Worm (Caenorhabditis elegans): Measurements from ENCODE around the gene dap-3.

The dap-3 gene

DNA sequence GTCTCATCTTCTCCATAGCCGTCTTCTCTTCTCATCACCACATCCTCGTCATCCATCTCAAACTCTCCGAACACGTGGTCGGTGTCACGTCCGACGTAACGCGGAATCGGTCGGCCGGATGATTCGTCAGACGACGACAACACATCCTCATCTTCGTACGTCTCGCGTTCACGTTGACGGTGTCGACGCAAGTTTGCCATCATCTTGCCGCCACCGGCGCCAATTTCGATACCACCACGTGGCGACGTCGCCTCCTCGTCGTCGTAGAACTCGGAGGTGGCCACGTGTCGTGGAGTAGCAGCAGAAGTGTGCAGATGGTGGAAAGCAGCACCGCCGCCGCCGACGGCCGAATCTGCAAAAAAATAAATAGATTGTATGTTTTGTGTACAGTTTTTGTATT is 33.6 kb upstream of the dap-3 start (continued):
- no peak for TF ChIP-seq F23B12.7 (tag; optimal IDR thresholded peaks at IDR 0.05; ENCODE audit: insufficient read depth)
- TF ChIP-seq lin-35 (GFP tag; optimal IDR thresholded peaks at IDR 0.05) = no peak
- no peak for TF ChIP-seq sea-2 (GFP tag; IDR thresholded peaks at IDR 0.05)
- no peak for TF ChIP-seq rpc-1 (optimal IDR thresholded peaks at IDR 0.05)
- TF ChIP-seq rpc-1 (tag; optimal IDR thresholded peaks at IDR 0.05) = no peak
- TF ChIP-seq hlh-26 (GFP tag; conservative IDR thresholded peaks at IDR 0.05) = no peak
- TF ChIP-seq die-1 (tag; optimal IDR thresholded peaks at IDR 0.05) = no peak
- peak; percentile 35 for TF ChIP-seq ztf-3 (GFP tag; optimal IDR thresholded peaks at IDR 0.05)
- no peak for TF ChIP-seq F37B4.10 (GFP tag; IDR thresholded peaks at IDR 0.05)
- TF ChIP-seq attf-3 (GFP tag; conservative IDR thresholded peaks at IDR 0.05) = no peak
- TF ChIP-seq F52B5.7 (tag; optimal IDR thresholded peaks at IDR 0.05) = peak; percentile 85
- no peak for TF ChIP-seq nhr-80 (tag; optimal IDR thresholded peaks at IDR 0.05)
- no peak for TF ChIP-seq hrde-1 (tag; optimal IDR thresholded peaks at IDR 0.05; ENCODE audit: borderline replicate concordance)
- no peak; the same call in 1 of the 2 replicates for TF ChIP-seq F33H1.4 (GFP tag; IDR thresholded peaks at IDR 0.05)
- peak; percentile 62 for TF ChIP-seq ama-1 (optimal IDR thresholded peaks at IDR 0.05)
- TF ChIP-seq ama-1 (GFP tag; optimal IDR thresholded peaks at IDR 0.05) = no peak
- no peak for TF ChIP-seq madf-3 (GFP tag; IDR thresholded peaks at IDR 0.05)
- TF ChIP-seq lin-54 (GFP tag; optimal IDR thresholded peaks at IDR 0.05) = no peak
- peak; percentile 66; the same call in 1 of the 2 replicates for TF ChIP-seq ztf-28 (GFP tag; IDR thresholded peaks at IDR 0.05)
- no peak for TF ChIP-seq ceh-79 (tag; optimal IDR thresholded peaks at IDR 0.05)
- TF ChIP-seq madf-8 (GFP tag; conservative IDR thresholded peaks at IDR 0.05) = no peak
- no peak for TF ChIP-seq ccch-3 (GFP tag; optimal IDR thresholded peaks at IDR 0.05)
- TF ChIP-seq attf-5 (GFP tag; optimal IDR thresholded peaks at IDR 0.05) = peak; percentile 30
- peak; percentile 95 for TF ChIP-seq zfh-2 (GFP tag; conservative IDR thresholded peaks at IDR 0.05)
- peak; percentile 51 for TF ChIP-seq mcd-1 (GFP tag; IDR thresholded peaks at IDR 0.05)
- no peak for TF ChIP-seq ceh-58 (GFP tag; IDR thresholded peaks at IDR 0.05)
- no peak for TF ChIP-seq B0261.1 (tag; optimal IDR thresholded peaks at IDR 0.05)
- no peak for TF ChIP-seq tbx-9 (tag; optimal IDR thresholded peaks at IDR 0.05; ENCODE audit: borderline replicate concordance)
- no peak; the same call in 1 of the 2 replicates for TF ChIP-seq lir-1 (GFP tag; conservative IDR thresholded peaks at IDR 0.05)
- no peak for TF ChIP-seq ceh-91 (GFP tag; IDR thresholded peaks at IDR 0.05)
- TF ChIP-seq Y53G8AR.9 (GFP tag; conservative IDR thresholded peaks at IDR 0.05) = 0 out of 2 replicates have a peak, but pooled peaks have one; percentile 12
- TF ChIP-seq hlh-12 (tag; optimal IDR thresholded peaks at IDR 0.05) = no peak
- peak; percentile 5 for TF ChIP-seq madf-10 (tag; optimal IDR thresholded peaks at IDR 0.05)
- no peak for TF ChIP-seq dpl-1 (GFP tag; optimal IDR thresholded peaks at IDR 0.05)
- TF ChIP-seq madf-6 (GFP tag; IDR thresholded peaks at IDR 0.05) = no peak
- TF ChIP-seq mel-28 (tag; optimal IDR thresholded peaks at IDR 0.05; ENCODE audit: borderline replicate concordance) = no peak
- peak; percentile 6 for TF ChIP-seq T07F8.4 (tag; optimal IDR thresholded peaks at IDR 0.05)
- TF ChIP-seq lin-26 (GFP tag; IDR thresholded peaks at IDR 0.05) = no peak; the same call in 1 of the 2 replicates
- TF ChIP-seq cebp-1 (GFP tag; IDR thresholded peaks at IDR 0.05) = no peak
- peak; percentile 41 for TF ChIP-seq cebp-1 (tag; optimal IDR thresholded peaks at IDR 0.05)
- TF ChIP-seq fkh-3 (tag; optimal IDR thresholded peaks at IDR 0.05) = peak; percentile 62
- TF ChIP-seq mxl-1 (tag; optimal IDR thresholded peaks at IDR 0.05) = no peak
- TF ChIP-seq attf-6 (GFP tag; IDR thresholded peaks at IDR 0.05) = no peak
- peak; percentile 19; the same call in 1 of the 2 replicates for TF ChIP-seq egl-44 (GFP tag; IDR thresholded peaks at IDR 0.05)
- TF ChIP-seq nfyb-1 (GFP tag; IDR thresholded peaks at IDR 0.05) = peak; percentile 70
- peak; percentile 64 for TF ChIP-seq C06A6.2 (GFP tag; conservative IDR thresholded peaks at IDR 0.05)
- TF ChIP-seq ztf-18 (tag; optimal IDR thresholded peaks at IDR 0.05) = no peak
- TF ChIP-seq rec-8 (tag; optimal IDR thresholded peaks at IDR 0.05) = no peak
- no peak for TF ChIP-seq F57A8.1 (GFP tag; optimal IDR thresholded peaks at IDR 0.05)
- no peak for TF ChIP-seq ZK185.1 (tag; optimal IDR thresholded peaks at IDR 0.05; ENCODE audit: poor library complexity, severe bottlenecking)
